Fruit fly (Drosophila melanogaster): Measurements from ENCODE around the gene CG9692.
A peak's percentile ranks its signal among the peaks of the same experiment; 100 is the strongest.

Gene CG9692

DNA sequence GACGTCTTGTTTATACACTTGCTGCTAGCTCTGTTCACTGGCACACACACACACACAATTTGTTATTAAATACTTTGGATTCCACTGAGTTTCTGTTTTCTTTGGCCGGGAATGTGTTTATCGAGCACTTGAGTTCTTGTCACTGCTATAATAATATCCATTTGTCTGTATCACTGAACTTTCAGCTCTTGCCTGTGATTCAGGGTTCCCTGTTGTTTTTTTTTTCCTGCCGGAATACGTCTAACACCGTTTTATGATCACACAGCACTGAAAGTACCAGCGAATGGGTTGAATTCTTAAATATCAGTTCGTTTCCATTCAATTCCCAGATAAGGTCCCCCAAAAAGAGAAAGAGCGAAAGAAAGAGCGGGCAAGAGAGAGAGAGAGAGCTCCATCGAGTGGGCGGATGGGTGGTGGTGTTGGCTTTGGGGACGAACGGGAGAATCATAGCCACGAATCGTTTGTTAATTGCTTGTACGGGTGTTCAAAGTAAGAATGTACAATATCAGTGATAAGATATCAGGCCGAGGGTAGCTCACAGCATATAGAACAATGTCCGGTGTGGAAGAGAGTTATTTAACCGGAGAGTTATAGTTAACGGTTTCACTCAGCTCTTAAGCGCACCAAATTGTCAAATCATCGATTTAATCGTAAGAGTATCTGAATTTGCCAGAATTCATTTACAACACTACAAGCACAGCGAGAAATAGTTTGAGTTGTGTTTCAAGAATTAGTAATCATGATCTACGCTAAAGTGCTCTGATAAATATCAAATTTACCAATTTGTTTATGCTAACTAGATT lies 36.9 kb upstream of the CG9692 start, which contains the start of gene Galphaf (continued):
- no peak for TF ChIP-seq CG11456 (GFP tag; IDR thresholded peaks at IDR 0.05)
- TF ChIP-seq chm (GFP tag; IDR thresholded peaks at IDR 0.05): no peak
- no peak for TF ChIP-seq CG1832 (GFP tag; optimal IDR thresholded peaks at IDR 0.05)
- TF ChIP-seq exex (tag; optimal IDR thresholded peaks at IDR 0.05): peak; percentile 99
- TF ChIP-seq Awh (GFP tag; IDR thresholded peaks at IDR 0.05): no peak
- TF ChIP-seq pfk (GFP tag; optimal IDR thresholded peaks at IDR 0.05): peak; percentile 59
- TF ChIP-seq Rx (GFP tag; IDR thresholded peaks at IDR 0.05): no peak
- TF ChIP-seq CG2120 (GFP tag; optimal IDR thresholded peaks at IDR 0.05): peak; percentile 14
- no peak for TF ChIP-seq CG15479 (GFP tag; optimal IDR thresholded peaks at IDR 0.05)
- TF ChIP-seq CG16863 (GFP tag; optimal IDR thresholded peaks at IDR 0.05): no peak
- TF ChIP-seq Abd-B (GFP tag; optimal IDR thresholded peaks at IDR 0.05): no peak
- TF ChIP-seq CG15601 (tag; optimal IDR thresholded peaks at IDR 0.05): peak; percentile 53
- peak; percentile 59 for TF ChIP-seq grn (GFP tag; optimal IDR thresholded peaks at IDR 0.05)
- TF ChIP-seq lab (GFP tag; optimal IDR thresholded peaks at IDR 0.05): peak; percentile 48
- TF ChIP-seq mirr (GFP tag; optimal IDR thresholded peaks at IDR 0.05): peak; percentile 99
- no peak for TF ChIP-seq Lhr (GFP tag; optimal IDR thresholded peaks at IDR 0.05)
- no peak for TF ChIP-seq CG13296 (GFP tag; optimal IDR thresholded peaks at IDR 0.05)
- TF ChIP-seq Dek (tag; optimal IDR thresholded peaks at IDR 0.05): no peak
- no peak for TF ChIP-seq nom (GFP tag; optimal IDR thresholded peaks at IDR 0.05)
- TF ChIP-seq Vsx1 (GFP tag; optimal IDR thresholded peaks at IDR 0.05): peak; percentile 10
- peak; percentile 77 for TF ChIP-seq Jarid2 (GFP tag; optimal IDR thresholded peaks at IDR 0.05)
- 0 out of 2 replicates have a peak, but pooled peaks have one; percentile 20 for TF ChIP-seq CG32532 (GFP tag; IDR thresholded peaks at IDR 0.05)
- TF ChIP-seq CG3163 (GFP tag; optimal IDR thresholded peaks at IDR 0.05): peak; percentile 89
- 0 out of 3 replicates have a peak, but pooled peaks have one; percentile 15 for TF ChIP-seq row (GFP tag; IDR thresholded peaks at IDR 0.05)
- no peak for TF ChIP-seq Taf1 (GFP tag; IDR thresholded peaks at IDR 0.05)
- TF ChIP-seq CG2875 (GFP tag; optimal IDR thresholded peaks at IDR 0.05): no peak
- no peak for TF ChIP-seq CG6175 (GFP tag; IDR thresholded peaks at IDR 0.05)
- no peak for TF ChIP-seq otp (GFP tag; IDR thresholded peaks at IDR 0.05)
- no peak for TF ChIP-seq CG8765 (GFP tag; IDR thresholded peaks at IDR 0.05)
- no peak for TF ChIP-seq Usf (GFP tag; optimal IDR thresholded peaks at IDR 0.05)
- TF ChIP-seq insv (GFP tag; optimal IDR thresholded peaks at IDR 0.05): no peak
- no peak for TF ChIP-seq Fer2 (tag; optimal IDR thresholded peaks at IDR 0.05)
- peak; percentile 20; the same call in 1 of the 3 replicates for TF ChIP-seq sr (GFP tag; IDR thresholded peaks at IDR 0.05)
- TF ChIP-seq CG5245 (GFP tag; optimal IDR thresholded peaks at IDR 0.05): no peak
- no peak for TF ChIP-seq Hmx (GFP tag; optimal IDR thresholded peaks at IDR 0.05)
- no peak for TF ChIP-seq amos (GFP tag; IDR thresholded peaks at IDR 0.05; ENCODE audit: partially characterized antibody)
- no peak for TF ChIP-seq H2.0 (GFP tag; IDR thresholded peaks at IDR 0.05)
- TF ChIP-seq Sox102F (GFP tag; optimal IDR thresholded peaks at IDR 0.05): no peak
- peak; percentile 24 for TF ChIP-seq fd64A (GFP tag; optimal IDR thresholded peaks at IDR 0.05)
- TF ChIP-seq CG6254 (GFP tag; optimal IDR thresholded peaks at IDR 0.05): no peak
- TF ChIP-seq CG10147 (GFP tag; optimal IDR thresholded peaks at IDR 0.05): no peak
- TF ChIP-seq CG10209 (GFP tag; optimal IDR thresholded peaks at IDR 0.05): no peak
- peak; percentile 2 for TF ChIP-seq CG18599 (GFP tag; optimal IDR thresholded peaks at IDR 0.05)
- no peak for TF ChIP-seq Sox100B (GFP tag; optimal IDR thresholded peaks at IDR 0.05)
- TF ChIP-seq tgo (GFP tag; IDR thresholded peaks at IDR 0.05): no peak
- TF ChIP-seq CG9215 (GFP tag; IDR thresholded peaks at IDR 0.05): no peak
- TF ChIP-seq nerfin-1 (tag; optimal IDR thresholded peaks at IDR 0.05): no peak
- TF ChIP-seq GATAe (GFP tag; conservative IDR thresholded peaks at IDR 0.05): 0 out of 2 replicates have a peak, but pooled peaks have one; percentile 44

Measured in whole organism, embryonic.